Fruit fly (Drosophila melanogaster) whole organism, embryonic: ENCODE results near the gene CG6726.

Source experiments
- Blimp-1 ChIP-seq: fragments of 200-800 bp; sonication (Bioruptor generic); optimal IDR thresholded peaks from 3 replicates; lab custom pipeline; 2018; ENCODE audit warnings: missing biosample characterization, missing genetic modification characterization, mild to moderate bottlenecking, moderate library complexity, missing genetic modification reagents
- gem ChIP-seq: fragments of 200-800 bp; sonication (Bioruptor generic); optimal IDR thresholded peaks from 2 replicates; lab custom pipeline; 2019; ENCODE audit warnings: missing biosample characterization, mild to moderate bottlenecking, missing genetic modification characterization, moderate library complexity

- TF ChIP-seq gem (tag; lab: Kevin White, UChicago) (no peak), Blimp-1 (no peak)
Measured at dm6 chr3R:23130181-23130580, 38.7 kb downstream of the CG6726 start.
